Worm (Caenorhabditis elegans): ENCODE results near the gene F56C3.10.
A peak's percentile ranks its signal among the peaks of the same experiment; 100 is the strongest.
"Not testable (repeated sequence)": the region's sequence is repeated elsewhere in the genome, so short reads cannot be mapped to it uniquely, and the experiment has no call there.

The F56C3.10 gene

DNA sequence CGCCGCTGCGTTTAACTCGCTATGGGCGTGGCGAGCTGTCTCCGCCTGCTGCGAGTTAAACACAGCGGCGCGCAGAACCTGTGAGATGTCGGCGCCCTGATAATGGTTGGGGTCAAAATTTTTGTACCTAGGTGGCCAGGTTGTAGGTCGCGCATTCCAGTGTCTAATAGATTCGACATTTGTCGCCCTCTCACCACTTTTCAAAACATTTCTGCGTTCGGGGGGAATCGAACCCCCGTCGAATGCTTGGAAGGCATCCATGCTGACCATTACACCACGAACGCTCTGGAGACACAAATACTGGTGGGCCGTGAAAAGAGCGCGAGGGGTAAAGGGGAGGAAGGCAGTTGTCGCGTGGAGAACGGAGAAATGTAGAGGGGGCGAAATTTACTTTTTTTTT lies 2.1 kb downstream of the F56C3.10 start (continued):
- TF ChIP-seq zfp-3 (GFP tag; conservative IDR thresholded peaks at IDR 0.05) = peak; percentile 56; the same call in 1 of the 2 replicates
- TF ChIP-seq gei-8 (GFP tag; optimal IDR thresholded peaks at IDR 0.05) = peak; percentile 18
- peak; percentile 81 for TF ChIP-seq mxl-2 (GFP tag; conservative IDR thresholded peaks at IDR 0.05)
- TF ChIP-seq nhr-77 (tag; optimal IDR thresholded peaks at IDR 0.05) = peak; percentile 30
- peak; percentile 62 for TF ChIP-seq F10B5.3 (tag; optimal IDR thresholded peaks at IDR 0.05)
- no peak for TF ChIP-seq fkh-10 (GFP tag; optimal IDR thresholded peaks at IDR 0.05)
- TF ChIP-seq dve-1 (tag; optimal IDR thresholded peaks at IDR 0.05; ENCODE audit: insufficient read depth) = peak; percentile 43
- no peak for TF ChIP-seq egl-27 (tag; optimal IDR thresholded peaks at IDR 0.05)
- no peak for TF ChIP-seq pqm-1 (tag; optimal IDR thresholded peaks at IDR 0.05)
- peak; percentile 87 for TF ChIP-seq nhr-102 (tag; optimal IDR thresholded peaks at IDR 0.05)
- TF ChIP-seq skn-1 (tag; optimal IDR thresholded peaks at IDR 0.05) = no peak
- peak; percentile 88 for TF ChIP-seq lim-7 (GFP tag; IDR thresholded peaks at IDR 0.05)
- peak; percentile 77 for TF ChIP-seq lin-29 (GFP tag; IDR thresholded peaks at IDR 0.05)
- no peak for TF ChIP-seq ceh-44 (GFP tag; IDR thresholded peaks at IDR 0.05)
- 0 out of 2 replicates have a peak, but pooled peaks have one; percentile 31 for TF ChIP-seq mdt-29 (GFP tag; IDR thresholded peaks at IDR 0.05)
- TF ChIP-seq vab-7 (GFP tag; IDR thresholded peaks at IDR 0.05) = peak; percentile 88
- TF ChIP-seq madf-5 (GFP tag; IDR thresholded peaks at IDR 0.05) = 0 out of 4 replicates have a peak, but pooled peaks have one; percentile 58 to 59
- TF ChIP-seq T26A8.4 (GFP tag; IDR thresholded peaks at IDR 0.05) = peak; percentile 88
- peak; percentile 56 for TF ChIP-seq lir-3 (tag; optimal IDR thresholded peaks at IDR 0.05)
- TF ChIP-seq hmg-1.1 (GFP tag; IDR thresholded peaks at IDR 0.05) = peak; percentile 96
- TF ChIP-seq egl-43 (GFP tag; IDR thresholded peaks at IDR 0.05) = peak; percentile 96
- TF ChIP-seq ctbp-1 (GFP tag; IDR thresholded peaks at IDR 0.05) = peak; percentile 78

DNA sequence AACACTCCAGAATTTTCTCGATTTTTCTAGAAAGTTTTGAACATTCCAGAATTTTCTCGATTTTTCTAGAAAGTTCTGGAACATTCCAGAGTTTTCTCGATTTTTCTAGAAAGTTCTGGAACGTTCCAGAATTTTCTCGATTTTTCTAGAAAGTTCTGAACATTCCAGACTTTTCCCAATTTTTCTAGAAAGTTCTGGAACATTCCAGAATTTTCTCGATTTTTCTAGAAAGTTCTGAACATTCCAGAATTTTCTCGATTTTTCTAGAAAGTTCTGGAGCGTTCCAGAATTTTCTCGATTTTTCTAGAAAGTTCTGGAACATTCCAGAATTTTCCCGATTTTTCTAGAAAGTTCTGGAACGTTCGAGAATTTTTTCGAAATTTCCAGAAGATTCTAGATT lies 6.4 kb downstream of the F56C3.10 start:
- peak; percentile 82 for TF ChIP-seq F26F4.8 (GFP tag; conservative IDR thresholded peaks at IDR 0.05)
- peak; percentile 97 for TF ChIP-seq ceh-44 (GFP tag; IDR thresholded peaks at IDR 0.05)
- TF ChIP-seq lin-1 (GFP tag; IDR thresholded peaks at IDR 0.05) = peak; percentile 97
- peak; percentile 66 for TF ChIP-seq dmd-8 (GFP tag; IDR thresholded peaks at IDR 0.05)
- peak; percentile 88 for TF ChIP-seq egl-43 (GFP tag; IDR thresholded peaks at IDR 0.05)
- TF ChIP-seq Y48G9A.11 (GFP tag; IDR thresholded peaks at IDR 0.05) = peak; percentile 93
- peak; percentile 94 for TF ChIP-seq pha-4 (GFP tag; IDR thresholded peaks at IDR 0.05)
- not testable (repeated sequence) for TF ChIP-seq pha-4 (tag; optimal IDR thresholded peaks at IDR 0.05)
- TF ChIP-seq tag-97 (GFP tag; IDR thresholded peaks at IDR 0.05) = peak; percentile 92; the same call in 1 of the 2 replicates
- TF ChIP-seq Y105C5A.15 (GFP tag; IDR thresholded peaks at IDR 0.05) = peak; percentile 99
- TF ChIP-seq daf-8 (GFP tag; IDR thresholded peaks at IDR 0.05) = peak; percentile 87; the same call in 1 of the 2 replicates
- peak; percentile 36; the same call in 1 of the 2 replicates for TF ChIP-seq T26A8.4 (GFP tag; IDR thresholded peaks at IDR 0.05)
- peak; percentile 79 for TF ChIP-seq lim-7 (GFP tag; IDR thresholded peaks at IDR 0.05)
- peak; percentile 69 for TF ChIP-seq zfp-3 (GFP tag; conservative IDR thresholded peaks at IDR 0.05)
- peak; percentile 89; the same call in 1 of the 2 replicates for TF ChIP-seq Y75B8A.6 (GFP tag; IDR thresholded peaks at IDR 0.05)
- TF ChIP-seq arid-1 (GFP tag; conservative IDR thresholded peaks at IDR 0.05) = peak; percentile 96
- peak; percentile 99 for TF ChIP-seq mdt-29 (GFP tag; IDR thresholded peaks at IDR 0.05)
- peak; percentile 82; the same call in 1 of the 2 replicates for TF ChIP-seq F44E2.7 (GFP tag; IDR thresholded peaks at IDR 0.05)
- peak; percentile 92 for TF ChIP-seq tra-1 (GFP tag; IDR thresholded peaks at IDR 0.05)
- TF ChIP-seq nhr-41 (GFP tag; IDR thresholded peaks at IDR 0.05) = peak; percentile 92
- TF ChIP-seq snpc-1.2 (GFP tag; IDR thresholded peaks at IDR 0.05) = peak; percentile 97
- peak; percentile 72 for TF ChIP-seq lin-38 (GFP tag; IDR thresholded peaks at IDR 0.05)
- peak; percentile 91 for TF ChIP-seq vab-7 (GFP tag; IDR thresholded peaks at IDR 0.05)
- peak; percentile 47; the same call in 1 of the 2 replicates for TF ChIP-seq php-3 (GFP tag; IDR thresholded peaks at IDR 0.05)
- 0 out of 2 replicates have a peak, but pooled peaks have one; percentile 39 for TF ChIP-seq ceh-20 (GFP tag; IDR thresholded peaks at IDR 0.05)
- TF ChIP-seq ZK337.2 (GFP tag; IDR thresholded peaks at IDR 0.05) = 0 out of 2 replicates have a peak, but pooled peaks have one; percentile 52
- peak; percentile 62 for TF ChIP-seq dmd-6 (GFP tag; IDR thresholded peaks at IDR 0.05)
- TF ChIP-seq madf-5 (GFP tag; IDR thresholded peaks at IDR 0.05) = peak; percentile 96 to 97
- peak; percentile 92 for TF ChIP-seq ctbp-1 (GFP tag; IDR thresholded peaks at IDR 0.05)
- peak; percentile 87 for TF ChIP-seq madf-9 (GFP tag; conservative IDR thresholded peaks at IDR 0.05)
- peak; percentile 51; the same call in 1 of the 2 replicates for TF ChIP-seq saeg-2 (GFP tag; IDR thresholded peaks at IDR 0.05)
- peak; percentile 76; the same call in 1 of the 2 replicates for TF ChIP-seq dmd-9 (GFP tag; IDR thresholded peaks at IDR 0.05)

All from whole organism, L4 larva.